Fruit fly (Drosophila melanogaster) whole organism, embryonic: ENCODE measurements around the gene hry.
A peak's percentile ranks its signal among the peaks of the same experiment; 100 is the strongest.

Experiments
- CG10209 ChIP-seq: fragments of 200-800 bp; sonication (Bioruptor generic); optimal IDR thresholded peaks from 3 replicates; lab custom pipeline; 2017; ENCODE audit warnings: missing biosample characterization, mild to moderate bottlenecking, missing genetic modification characterization, missing genetic modification reagents
- CG10321 ChIP-seq: fragments of 200-800 bp; sonication (Bioruptor generic); IDR thresholded peaks from 2 replicates; pipeline ENCODE4 v1.3.6; 2022; ENCODE audit warnings: missing biosample characterization, missing genetic modification characterization
- CG10366 ChIP-seq: fragments of 200-800 bp; sonication (Bioruptor generic); IDR thresholded peaks from 2 replicates; pipeline ENCODE4 v1.3.6; 2022; ENCODE audit warnings: missing biosample characterization, missing genetic modification characterization
- CG10979 ChIP-seq: fragments of 200-800 bp; sonication (Bioruptor generic); optimal IDR thresholded peaks from 2 replicates; lab custom pipeline; 2018; ENCODE audit warnings: missing biosample characterization, mild to moderate bottlenecking, missing genetic modification characterization, moderate library complexity
- CG12236 ChIP-seq: fragments of 200-800 bp; sonication (Bioruptor generic); optimal IDR thresholded peaks from 2 replicates; lab custom pipeline; 2016; ENCODE audit warnings: missing biosample characterization, missing genetic modification characterization
- CG12659 ChIP-seq: fragments of 200-800 bp; sonication (Bioruptor generic); optimal IDR thresholded peaks from 3 replicates; lab custom pipeline; 2017; ENCODE audit warnings: mild to moderate bottlenecking, missing biosample characterization, missing genetic modification reagents, missing genetic modification characterization
- CG13123 ChIP-seq: fragments of 200-800 bp; sonication (Bioruptor generic); optimal IDR thresholded peaks from 2 replicates; lab custom pipeline; 2016; ENCODE audit warnings: missing biosample characterization, missing genetic modification characterization
- CG13894 ChIP-seq: fragments of 200-800 bp; sonication (Bioruptor generic); optimal IDR thresholded peaks from 3 replicates; lab custom pipeline; 2018; ENCODE audit warnings: missing biosample characterization, mild to moderate bottlenecking, missing genetic modification characterization, moderate library complexity
- CG14441 ChIP-seq: fragments of 200-800 bp; sonication (Bioruptor generic); IDR thresholded peaks from 2 replicates; pipeline ENCODE4 v1.3.6; 2022; ENCODE audit warnings: missing biosample characterization, missing genetic modification characterization
- CG17829 ChIP-seq: fragments of 200-800 bp; optimal IDR thresholded peaks from 2 replicates; lab custom pipeline; 2019; ENCODE audit warnings: missing biosample characterization, mild to moderate bottlenecking, missing genetic modification characterization, moderate library complexity
- CG17912 ChIP-seq: fragments of 200-800 bp; sonication (Bioruptor generic); optimal IDR thresholded peaks from 2 replicates; lab custom pipeline; 2018; ENCODE audit warnings: missing biosample characterization, mild to moderate bottlenecking, missing genetic modification characterization
- CG18599 ChIP-seq: fragments of 200-800 bp; sonication (Bioruptor generic); optimal IDR thresholded peaks from 3 replicates; lab custom pipeline; 2017; ENCODE audit warnings: missing biosample characterization, missing genetic modification characterization, mild to moderate bottlenecking, moderate library complexity, missing genetic modification reagents
- CG2199 ChIP-seq: fragments of 200-800 bp; sonication (Bioruptor generic); IDR thresholded peaks from 3 replicates; pipeline ENCODE4 v1.3.6; 2022; ENCODE audit warnings: missing biosample characterization, missing genetic modification characterization
- CG2678 ChIP-seq: fragments of 200-800 bp; sonication (Bioruptor generic); optimal IDR thresholded peaks from 3 replicates; lab custom pipeline; 2019; ENCODE audit warnings: missing biosample characterization, mild to moderate bottlenecking, missing genetic modification characterization, moderate library complexity
- D ChIP-seq, 2 experiments: fragments of 200-800 bp in 1 of 2; fragments of >200 bp in 1 of 2; sonication (Bioruptor generic) in 1 of 2; optimal IDR thresholded peaks; 2 replicates in 1 of 2; 3 replicates in 1 of 2; lab custom pipeline; 2017; ENCODE audit warnings: mild to moderate bottlenecking in 1 of 2, missing biosample characterization in 1 of 2, missing genetic modification characterization in 1 of 2, missing genetic modification reagents in 1 of 2
- Doc2 ChIP-seq: fragments of 200-800 bp; sonication (Bioruptor generic); IDR thresholded peaks from 2 replicates; pipeline ENCODE4 v1.3.6; 2022; ENCODE audit warnings: missing biosample characterization, missing genetic modification characterization
- Ets97D ChIP-seq: fragments of 200-800 bp; sonication (Bioruptor generic); optimal IDR thresholded peaks from 3 replicates; lab custom pipeline; 2016; ENCODE audit warnings: missing biosample characterization, missing genetic modification characterization
- Fer3 ChIP-seq: fragments of 200-800 bp; sonication (Bioruptor generic); optimal IDR thresholded peaks from 2 replicates; lab custom pipeline; 2018; ENCODE audit warnings: missing biosample characterization, mild to moderate bottlenecking, missing genetic modification characterization, moderate library complexity
- GATAe ChIP-seq: fragments of 200-800 bp; sonication (Bioruptor generic); conservative IDR thresholded peaks from 2 replicates; pipeline ENCODE4 v1.3.6; 2022; ENCODE audit warnings: missing biosample characterization, missing genetic modification characterization
- Gug ChIP-seq: fragments of 200-800 bp; sonication (Bioruptor generic); IDR thresholded peaks from 4 replicates; pipeline ENCODE4 v1.3.6; 2022; ENCODE audit warnings: missing biosample characterization, missing genetic modification characterization
- Hey ChIP-seq: fragments of 200-800 bp; sonication (Bioruptor generic); optimal IDR thresholded peaks from 3 replicates; lab custom pipeline; 2018; ENCODE audit warnings: missing biosample characterization, mild to moderate bottlenecking, missing genetic modification characterization
- Mad ChIP-seq: fragments of 200-800 bp; sonication (Bioruptor generic); optimal IDR thresholded peaks from 2 replicates; lab custom pipeline; 2016; ENCODE audit warnings: missing biosample characterization, missing genetic modification characterization
- NK7.1 ChIP-seq: fragments of 200-800 bp; sonication (Bioruptor generic); optimal IDR thresholded peaks from 3 replicates; lab custom pipeline; 2016; ENCODE audit warnings: missing biosample characterization, missing genetic modification characterization
- Ravus ChIP-seq: fragments of 200-800 bp; sonication (Bioruptor generic); IDR thresholded peaks from 2 replicates; pipeline ENCODE4 v1.3.6; 2022; ENCODE audit warnings: missing biosample characterization, missing genetic modification characterization
- Side ChIP-seq: fragments of 200-800 bp; sonication (Bioruptor generic); optimal IDR thresholded peaks from 2 replicates; lab custom pipeline; 2016; ENCODE audit warnings: missing biosample characterization, missing genetic modification characterization
- YL-1 ChIP-seq: fragments of 200-800 bp; sonication (Bioruptor generic); optimal IDR thresholded peaks from 3 replicates; lab custom pipeline; 2017; ENCODE audit warnings: missing biosample characterization, mild to moderate bottlenecking, missing genetic modification characterization
- amos ChIP-seq: fragments of 200-800 bp; sonication (Bioruptor generic); IDR thresholded peaks from 2 replicates; pipeline ENCODE4 v1.3.6; 2022; ENCODE audit warnings: missing biosample characterization, missing genetic modification characterization; ENCODE audit not compliant: partially characterized antibody
- ase ChIP-seq: fragments of 200-800 bp; sonication (Bioruptor generic); IDR thresholded peaks from 3 replicates; pipeline ENCODE4 v1.3.6; 2022; ENCODE audit warnings: missing biosample characterization, missing genetic modification characterization
- ato ChIP-seq: fragments of 200-800 bp; sonication (Bioruptor generic); IDR thresholded peaks from 2 replicates; pipeline ENCODE4 v1.3.6; 2022; ENCODE audit warnings: missing biosample characterization, missing genetic modification characterization; ENCODE audit not compliant: partially characterized antibody
- chm ChIP-seq: fragments of 200-800 bp; sonication (Bioruptor generic); IDR thresholded peaks from 2 replicates; pipeline ENCODE4 v1.3.6; 2022; ENCODE audit warnings: missing biosample characterization, missing genetic modification characterization
- crol ChIP-seq: fragments of 200-800 bp; sonication (Bioruptor generic); IDR thresholded peaks from 2 replicates; pipeline ENCODE4 v1.3.6; 2022; ENCODE audit warnings: missing biosample characterization, missing genetic modification characterization
- disco-r ChIP-seq: fragments of 200-800 bp; sonication (Bioruptor generic); optimal IDR thresholded peaks from 2 replicates; lab custom pipeline; 2016; ENCODE audit warnings: missing biosample characterization, missing genetic modification characterization
- dysf ChIP-seq: fragments of 200-800 bp; sonication (Bioruptor generic); IDR thresholded peaks from 3 replicates; pipeline ENCODE4 v1.3.6; 2022; ENCODE audit warnings: missing biosample characterization, missing genetic modification characterization
- gsb ChIP-seq: fragments of 200-800 bp; sonication (Bioruptor generic); IDR thresholded peaks from 2 replicates; pipeline ENCODE4 v1.3.6; 2022; ENCODE audit warnings: missing biosample characterization, missing genetic modification characterization
- hth ChIP-seq: fragments of >200 bp; optimal IDR thresholded peaks from 2 replicates; lab custom pipeline; 2017; ENCODE audit warnings: inconsistent platforms
- jing ChIP-seq: fragments of 200-800 bp; sonication (Bioruptor generic); optimal IDR thresholded peaks from 2 replicates; lab custom pipeline; 2018; ENCODE audit warnings: missing biosample characterization, mild to moderate bottlenecking, missing genetic modification characterization
- lab ChIP-seq: fragments of 200-800 bp; sonication (Bioruptor generic); optimal IDR thresholded peaks from 3 replicates; lab custom pipeline; 2017; ENCODE audit warnings: missing biosample characterization, missing genetic modification characterization, mild to moderate bottlenecking, moderate library complexity, missing genetic modification reagents
- lmd ChIP-seq: fragments of 200-800 bp; sonication (Bioruptor generic); IDR thresholded peaks from 2 replicates; pipeline ENCODE4 v1.3.6; 2022; ENCODE audit warnings: missing biosample characterization, missing genetic modification characterization
- nau ChIP-seq: fragments of 200-800 bp; sonication (Bioruptor generic); optimal IDR thresholded peaks from 3 replicates; lab custom pipeline; 2017; ENCODE audit warnings: missing biosample characterization, mild to moderate bottlenecking, missing genetic modification characterization, missing genetic modification reagents
- nom ChIP-seq: fragments of 200-800 bp; sonication (Bioruptor generic); optimal IDR thresholded peaks from 2 replicates; lab custom pipeline; 2017; ENCODE audit warnings: missing biosample characterization, missing genetic modification characterization, mild to moderate bottlenecking, moderate library complexity, missing genetic modification reagents
- onecut ChIP-seq: fragments of 200-800 bp; sonication (Bioruptor generic); IDR thresholded peaks from 2 replicates; pipeline ENCODE4 v1.3.6; 2022; ENCODE audit warnings: missing biosample characterization, missing genetic modification characterization
- p53 ChIP-seq: fragments of 200-800 bp; sonication (Bioruptor generic); optimal IDR thresholded peaks from 2 replicates; lab custom pipeline; 2016; ENCODE audit warnings: missing biosample characterization, missing genetic modification characterization
- pan ChIP-seq, 4 experiments: fragments of >200 bp in 3 of 4; fragments of 200-800 bp in 1 of 4; sonication (Bioruptor generic) in 1 of 4; optimal IDR thresholded peaks in 3 of 4; IDR thresholded peaks in 1 of 4; 2 replicates each; pipeline versions ENCODE4 v1.3.6 to Lab custom; 2017 to 2022; ENCODE audit warnings: missing biosample characterization in 2 of 4, missing genetic modification characterization in 2 of 4, mixed read lengths in 1 of 4
- pnt ChIP-seq: fragments of 200-800 bp; sonication (Bioruptor generic); optimal IDR thresholded peaks from 3 replicates; lab custom pipeline; 2016; ENCODE audit warnings: missing biosample characterization, missing genetic modification characterization
- sob ChIP-seq: fragments of 200-800 bp; sonication (Bioruptor generic); IDR thresholded peaks from 2 replicates; pipeline ENCODE4 v1.3.6; 2022; ENCODE audit warnings: missing biosample characterization, missing genetic modification characterization
- stwl ChIP-seq: fragments of 200-800 bp; sonication (Bioruptor generic); optimal IDR thresholded peaks from 3 replicates; lab custom pipeline; 2018; ENCODE audit warnings: missing biosample characterization, mild to moderate bottlenecking, missing genetic modification characterization, moderate library complexity
- ttk ChIP-seq: fragments of 200-800 bp; sonication (Bioruptor generic); IDR thresholded peaks from 2 replicates; pipeline ENCODE4 v2.1.2; 2022; ENCODE audit warnings: missing biosample characterization, missing genetic modification characterization
- zen ChIP-seq: fragments of 200-800 bp; sonication (Bioruptor generic); optimal IDR thresholded peaks from 3 replicates; lab custom pipeline; 2018; ENCODE audit warnings: missing biosample characterization, mild to moderate bottlenecking, missing genetic modification characterization, moderate library complexity

hry gene

DNA sequence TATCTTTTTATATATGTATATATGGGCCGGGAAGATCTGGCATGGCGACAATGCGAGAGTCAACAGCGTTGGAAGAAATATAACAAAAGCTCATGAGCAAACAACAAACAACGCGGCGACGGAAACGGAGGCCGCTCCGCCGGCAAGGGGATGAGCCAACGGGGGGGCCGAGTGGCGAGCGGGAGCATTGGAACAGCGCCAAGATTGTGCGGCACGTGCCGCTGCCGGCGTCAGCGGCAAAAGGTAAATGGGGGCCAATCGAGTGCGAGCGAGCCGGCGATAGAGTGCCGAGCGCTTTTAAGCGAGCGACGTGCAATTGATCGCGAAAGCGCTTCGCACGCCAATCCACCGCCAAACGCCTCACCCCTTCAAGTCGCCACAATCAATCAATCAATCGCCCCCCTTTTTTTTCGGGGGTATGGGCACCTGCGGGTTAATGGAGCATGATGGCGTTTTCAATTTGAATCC, 21.0 kb downstream of the hry start (continued):
- TF ChIP-seq pan (optimal IDR thresholded peaks at IDR 0.05; lab: Kevin White, UChicago): no peak
- TF ChIP-seq pan (GFP tag; optimal IDR thresholded peaks at IDR 0.05 in 1 of 2, IDR thresholded peaks at IDR 0.05 in 1 of 2): peak in 1 of 2 experiments; percentile 61
- no peak for TF ChIP-seq CG12236
- TF ChIP-seq ato (GFP tag; lab: Robert Waterston, UW): no peak
- TF ChIP-seq GATAe (GFP tag; lab: Robert Waterston, UW): peak; percentile 67
- TF ChIP-seq Gug (GFP tag; lab: Robert Waterston, UW): no peak
- TF ChIP-seq Ets97D (GFP tag; lab: Kevin White, UChicago): no peak

- TF ChIP-seq Doc2 (GFP tag; lab: Robert Waterston, UW) (no peak), zen (tag; lab: Kevin White, UChicago) (no peak), CG10321 (GFP tag; lab: Robert Waterston, UW) (0 out of 2 replicates have a peak, but pooled peaks have one; percentile 5), CG13894 (tag; lab: Kevin White, UChicago) (peak; percentile 54), ttk (no peak), CG10979 (no peak), Hey (tag; lab: Kevin White, UChicago) (peak; percentile 39), CG12659 (GFP tag; lab: Kevin White, UChicago) (no peak), CG14441 (GFP tag; lab: Robert Waterston, UW) (peak; percentile 42; the same call in 1 of the 2 replicates), CG17829 (tag; lab: Kevin White, UChicago) (no peak), CG2678 (tag; lab: Kevin White, UChicago) (no peak), D (optimal IDR thresholded peaks at IDR 0.05; lab: Kevin White, UChicago) (no peak), D (GFP tag; optimal IDR thresholded peaks at IDR 0.05; lab: Kevin White, UChicago) (no peak), lab (GFP tag; lab: Kevin White, UChicago) (peak; percentile 89), CG18599 (GFP tag; lab: Kevin White, UChicago) (peak; percentile 58), amos (GFP tag; lab: Robert Waterston, UW) (peak; percentile 12; the same call in 1 of the 2 replicates), CG10366 (GFP tag; lab: Robert Waterston, UW) (0 out of 2 replicates have a peak, but pooled peaks have one; percentile 8), gsb (GFP tag; lab: Robert Waterston, UW) (0 out of 2 replicates have a peak, but pooled peaks have one; percentile 40), nau (GFP tag; lab: Kevin White, UChicago) (no peak), Ets97D (GFP tag; lab: Kevin White, UChicago) (no peak), Fer3 (tag; lab: Kevin White, UChicago) (no peak), jing (GFP tag; lab: Kevin White, UChicago) (no peak), p53 (GFP tag; lab: Kevin White, UChicago) (no peak), NK7.1 (GFP tag; lab: Kevin White, UChicago) (no peak), crol (GFP tag; lab: Robert Waterston, UW) (peak; percentile 95), Mad (GFP tag; lab: Kevin White, UChicago) (no peak), CG17912 (GFP tag; lab: Kevin White, UChicago) (no peak), ase (GFP tag; lab: Robert Waterston, UW) (no peak), disco-r (GFP tag; lab: Kevin White, UChicago) (no peak), sob (GFP tag; lab: Robert Waterston, UW) (no peak), hth (lab: Kevin White, UChicago) (no peak), CG13123 (GFP tag; lab: Kevin White, UChicago) (no peak), CG2199 (GFP tag; lab: Robert Waterston, UW) (no peak), chm (GFP tag; lab: Robert Waterston, UW) (peak; percentile 25; the same call in 1 of the 2 replicates), stwl (no peak), CG10209 (GFP tag; lab: Kevin White, UChicago) (peak; percentile 51), onecut (GFP tag; lab: Robert Waterston, UW) (peak; percentile 47), lmd (peak; percentile 7; the same call in 1 of the 2 replicates), dysf (GFP tag; lab: Robert Waterston, UW) (0 out of 3 replicates have a peak, but pooled peaks have one; percentile 51), nom (GFP tag; lab: Kevin White, UChicago) (peak; percentile 93), pnt (GFP tag; lab: Kevin White, UChicago) (no peak), YL-1 (GFP tag; lab: Kevin White, UChicago) (no peak), Side (no peak), Ravus (GFP tag; lab: Robert Waterston, UW) (no peak)
Observed at dm6 chr3L:8697862-8698261, 22.3 kb downstream of the hry start.
